Fruit fly (Drosophila melanogaster): ENCODE data around the gene Xrp1.

Xrp1 gene

DNA sequence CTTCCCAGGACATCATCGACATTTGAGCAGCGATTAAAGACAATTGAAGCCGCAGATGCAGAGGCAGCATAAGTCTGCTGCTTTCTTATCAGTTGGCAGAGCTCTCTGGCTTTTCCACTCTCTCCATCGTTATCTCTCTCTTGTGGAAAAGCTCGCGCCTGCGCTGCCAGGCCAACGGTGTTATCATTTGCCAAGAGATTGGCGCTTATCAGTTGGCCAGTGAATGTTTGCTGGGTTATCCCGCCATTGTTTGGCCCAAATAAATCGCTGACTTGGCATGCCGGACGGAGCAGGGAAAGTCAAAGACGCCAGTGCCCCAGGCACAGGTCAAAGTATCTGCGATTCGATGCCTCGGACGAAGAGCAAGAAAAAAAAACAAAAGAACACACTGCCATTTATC is 34.4 kb downstream of the Xrp1 start:
- no peak for TF ChIP-seq Ets21C (GFP tag; optimal IDR thresholded peaks at IDR 0.05)
- peak; percentile 69 for TF ChIP-seq svp (GFP tag)

- TF ChIP-seq fd59A (GFP tag; optimal IDR thresholded peaks at IDR 0.05) (no peak), CG6276 (GFP tag; optimal IDR thresholded peaks at IDR 0.05) (no peak), dsx (GFP tag; optimal IDR thresholded peaks at IDR 0.05; ENCODE audit: poor library complexity, severe bottlenecking) (no peak), Eip75B (GFP tag; optimal IDR thresholded peaks at IDR 0.05) (no peak), CG4318 (GFP tag; optimal IDR thresholded peaks at IDR 0.05) (no peak), CG3032 (tag; optimal IDR thresholded peaks at IDR 0.05) (no peak), Met (GFP tag; optimal IDR thresholded peaks at IDR 0.05) (no peak), topi (GFP tag; optimal IDR thresholded peaks at IDR 0.05) (no peak), Eip93F (GFP tag; optimal IDR thresholded peaks at IDR 0.05) (no peak), CG8319 (GFP tag; optimal IDR thresholded peaks at IDR 0.05) (no peak), acj6 (GFP tag; optimal IDR thresholded peaks at IDR 0.05) (no peak), CG3919 (GFP tag; optimal IDR thresholded peaks at IDR 0.05) (no peak), fkh (GFP tag; optimal IDR thresholded peaks at IDR 0.05) (no peak), pdm3 (GFP tag; optimal IDR thresholded peaks at IDR 0.05) (no peak), CG8119 (GFP tag; IDR thresholded peaks at IDR 0.05) (no peak), Sox102F (GFP tag; optimal IDR thresholded peaks at IDR 0.05) (no peak)
These were observed 35.1 kb downstream of the Xrp1 start, which contains the start of gene CG43732 for dm6 chr3R:18949896-18950295. CG43732 (plus strand) TSS chr3R:18950196.

DNA sequence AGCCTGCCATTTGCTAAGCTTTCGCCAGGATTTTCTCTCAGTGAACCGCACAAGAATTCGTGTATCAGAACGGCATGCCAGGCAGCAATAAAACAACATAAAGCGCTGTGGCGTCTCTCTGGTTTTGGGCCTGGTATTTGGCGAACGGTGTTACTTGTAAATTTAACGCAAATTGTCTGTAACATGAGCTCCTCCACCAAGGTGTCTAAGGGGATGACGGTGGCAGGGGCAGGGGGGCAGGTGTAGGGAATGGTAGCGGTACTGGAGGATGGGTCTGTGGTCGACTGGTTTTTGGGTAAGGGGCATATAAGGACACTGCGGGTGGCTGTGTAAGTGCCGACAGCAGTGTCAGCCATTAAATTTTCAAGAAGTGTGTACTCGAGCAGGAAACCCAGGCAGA is 50.1 kb downstream of the Xrp1 start:
- peak; percentile 22 for TF ChIP-seq svp (GFP tag)
- TF ChIP-seq CG6808 (GFP tag; optimal IDR thresholded peaks at IDR 0.05) = no peak

Measured in whole organism, prepupa.